Fruit fly (Drosophila melanogaster): Measurements from ENCODE around the gene Gr28b.

Gr28b gene

dm6 chr2L:7410609-7411008 lies 51.4 kb downstream of the Gr28b start, which contains the start of gene CG15818:
CG15818 (plus strand) TSS chr2L:7410909.
- TF ChIP-seq dmrt93B (GFP tag; optimal IDR thresholded peaks at IDR 0.05): no peak
- TF ChIP-seq woc (GFP tag; optimal IDR thresholded peaks at IDR 0.05): no peak
- no peak for TF ChIP-seq br (GFP tag; optimal IDR thresholded peaks at IDR 0.05)
- TF ChIP-seq Hr78 (GFP tag; optimal IDR thresholded peaks at IDR 0.05): no peak
- no peak for TF ChIP-seq Dif (GFP tag; optimal IDR thresholded peaks at IDR 0.05; ENCODE audit: partially characterized antibody)
- no peak for TF ChIP-seq jim (GFP tag; optimal IDR thresholded peaks at IDR 0.05)
- no peak for TF ChIP-seq dl (GFP tag; optimal IDR thresholded peaks at IDR 0.05; ENCODE audit: insufficient read depth in 1 of 2, partially characterized antibody in 2 of 2)
- no peak for TF ChIP-seq psq (GFP tag; optimal IDR thresholded peaks at IDR 0.05)
- no peak for TF ChIP-seq N (GFP tag; optimal IDR thresholded peaks at IDR 0.05)
- no peak for TF ChIP-seq ey (GFP tag; optimal IDR thresholded peaks at IDR 0.05)
- no peak for TF ChIP-seq sv (GFP tag; optimal IDR thresholded peaks at IDR 0.05)
- no peak for TF ChIP-seq dsf (GFP tag; optimal IDR thresholded peaks at IDR 0.05; ENCODE audit: borderline replicate concordance)
- TF ChIP-seq fru (GFP tag; optimal IDR thresholded peaks at IDR 0.05): no peak
- no peak for TF ChIP-seq OdsH (GFP tag; optimal IDR thresholded peaks at IDR 0.05)
- no peak for TF ChIP-seq Myc (optimal IDR thresholded peaks at IDR 0.05)
- TF ChIP-seq rgr (GFP tag; optimal IDR thresholded peaks at IDR 0.05): no peak
- TF ChIP-seq CG9705 (GFP tag; optimal IDR thresholded peaks at IDR 0.05): no peak
- TF ChIP-seq CrebA (GFP tag; optimal IDR thresholded peaks at IDR 0.05; ENCODE audit: borderline replicate concordance): no peak

DNA sequence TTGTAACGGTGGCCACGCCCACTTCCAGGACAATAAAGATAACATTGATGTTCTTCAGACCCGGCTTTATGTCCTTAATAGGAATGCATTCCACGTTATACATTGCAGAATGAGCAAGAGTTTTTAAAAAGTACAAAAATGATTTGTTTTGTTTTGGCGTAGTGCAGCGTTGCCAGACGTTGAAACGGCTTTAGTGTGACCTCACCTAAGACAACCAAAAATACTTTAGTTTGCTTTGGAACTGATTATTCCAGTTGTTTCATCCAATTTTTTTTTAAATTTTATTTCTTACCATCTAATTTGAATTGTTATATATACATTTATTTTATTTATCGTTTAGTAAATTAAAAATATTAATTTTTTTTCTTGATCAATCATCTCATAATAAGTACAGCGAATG lies 52.4 kb downstream of the Gr28b start, which contains the start of gene CG5181:
TSS of gene CG5181 (minus strand) at position 208 of the 400 bp plus-strand sequence.
- TF ChIP-seq HLH106 (tag; optimal IDR thresholded peaks at IDR 0.05): no peak
- TF ChIP-seq sv (GFP tag; optimal IDR thresholded peaks at IDR 0.05): no peak
- TF ChIP-seq Hnf4 (GFP tag; optimal IDR thresholded peaks at IDR 0.05): no peak
- TF ChIP-seq Jra (GFP tag; optimal IDR thresholded peaks at IDR 0.05): no peak

dm6 chr2L:7409007-7409406 lies 53.0 kb downstream of the Gr28b start:
- TF ChIP-seq foxo (GFP tag; optimal IDR thresholded peaks at IDR 0.05): no peak

DNA sequence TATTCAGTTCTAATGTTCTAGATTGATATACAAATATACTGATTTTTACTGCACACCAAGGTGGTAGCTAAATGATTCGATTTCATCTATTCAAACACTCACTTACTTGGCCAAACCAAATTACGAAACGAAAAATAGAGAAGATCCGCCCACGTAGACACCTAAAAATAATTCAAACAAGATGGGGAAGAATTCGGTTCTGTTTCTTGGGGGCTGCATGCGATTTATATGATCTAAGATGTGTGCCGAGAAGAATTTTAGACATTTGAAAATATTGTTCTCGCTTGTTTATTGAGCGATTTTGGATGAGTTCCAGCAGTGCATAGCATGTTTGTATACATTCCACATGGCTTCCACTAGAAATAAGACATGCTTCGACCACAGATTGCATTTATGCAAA lies 54.4 kb downstream of the Gr28b start:
- TF ChIP-seq br (GFP tag; optimal IDR thresholded peaks at IDR 0.05) (no peak), tai (GFP tag; optimal IDR thresholded peaks at IDR 0.05) (no peak), foxo (GFP tag; optimal IDR thresholded peaks at IDR 0.05) (no peak), dsf (GFP tag; optimal IDR thresholded peaks at IDR 0.05; ENCODE audit: borderline replicate concordance) (no peak), CG32264 (GFP tag; optimal IDR thresholded peaks at IDR 0.05) (no peak), dl (GFP tag; optimal IDR thresholded peaks at IDR 0.05; ENCODE audit: insufficient read depth in 1 of 2, partially characterized antibody in 2 of 2) (no peak), Mio (GFP tag; optimal IDR thresholded peaks at IDR 0.05) (no peak), Dif (GFP tag; optimal IDR thresholded peaks at IDR 0.05; ENCODE audit: partially characterized antibody) (no peak), fru (GFP tag; optimal IDR thresholded peaks at IDR 0.05) (no peak), h (GFP tag; optimal IDR thresholded peaks at IDR 0.05) (no peak), Vsx2 (GFP tag; optimal IDR thresholded peaks at IDR 0.05; ENCODE audit: partially characterized antibody) (no peak), HLH106 (tag; optimal IDR thresholded peaks at IDR 0.05) (no peak), Hr83 (GFP tag; optimal IDR thresholded peaks at IDR 0.05; ENCODE audit: poor library complexity, severe bottlenecking) (no peak), Dfd (GFP tag; optimal IDR thresholded peaks at IDR 0.05) (no peak), Jra (GFP tag; optimal IDR thresholded peaks at IDR 0.05) (no peak)

DNA sequence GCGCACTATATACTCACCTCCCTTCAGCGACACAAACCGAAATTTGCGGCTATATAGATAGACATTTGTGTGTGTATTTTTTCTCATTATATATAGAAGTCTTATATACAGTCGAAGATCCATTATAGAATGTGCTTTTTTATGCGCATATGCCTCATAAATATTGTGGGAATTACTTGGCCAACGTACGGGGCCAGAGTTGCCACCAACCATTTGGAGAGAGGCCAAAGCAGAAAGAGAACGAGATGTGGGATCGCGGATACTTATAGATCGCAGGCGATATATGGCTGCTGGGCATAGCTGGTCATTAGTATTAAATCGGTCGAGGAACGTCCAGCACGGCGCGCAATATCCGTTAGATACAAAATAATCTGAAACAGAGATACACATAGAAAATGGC lies 57.1 kb downstream of the Gr28b start, which contains the start of gene CG5177:
TSS of gene CG5177 (plus strand) at position 305 of the 400 bp plus-strand sequence.
- no peak for TF ChIP-seq Mio (GFP tag; optimal IDR thresholded peaks at IDR 0.05)
- no peak for TF ChIP-seq Rel (GFP tag; optimal IDR thresholded peaks at IDR 0.05)
- peak; percentile 49 for TF ChIP-seq Rel (tag; optimal IDR thresholded peaks at IDR 0.05)

All from whole organism, wandering third instar larva.